Worm (Caenorhabditis elegans) whole organism, young adult: ENCODE measurements around the gene fbxa-18.

Experiments
- ceh-91 ChIP-seq: fragments of 200-800 bp; sonication (Bioruptor generic); IDR thresholded peaks from 2 replicates; pipeline ENCODE4 v1.3.6; 2022; ENCODE audit warnings: missing genetic modification reagents, missing genetic modification characterization, missing compliant biosample characterization
- pha-4 ChIP-seq: fragments of 150-350 bp; sonication (generic microtip); optimal IDR thresholded peaks from 2 replicates; lab custom pipeline; 2014; ENCODE audit warnings: missing biosample characterization, missing genetic modification reagents, missing genetic modification characterization

DNA sequence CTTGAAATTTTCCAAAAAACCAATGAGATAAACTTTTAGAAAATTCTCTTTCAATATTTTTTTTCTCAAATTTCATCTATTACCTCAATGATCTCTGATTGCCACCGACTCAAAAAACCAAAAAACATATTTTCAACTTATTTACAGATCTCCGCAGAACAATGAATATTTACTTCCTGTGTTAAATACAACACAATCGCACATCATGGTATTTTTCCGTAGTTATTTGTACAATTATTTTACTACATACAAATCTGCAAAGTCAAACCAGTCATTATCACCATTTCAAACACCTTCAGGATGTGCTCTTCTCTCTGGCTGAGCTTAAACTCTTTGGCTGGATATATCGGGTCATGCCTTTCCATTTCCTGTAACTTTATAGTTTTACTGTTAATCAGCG lies 23.5 kb downstream of the fbxa-18 start, which contains the start of gene str-108:
- TF ChIP-seq ceh-91 (GFP tag; lab: Robert Waterston, UW): no peak
- no peak for TF ChIP-seq pha-4 (tag; lab: Kevin White, UChicago)
